Fruit fly (Drosophila melanogaster) whole organism, adult: Measurements from ENCODE around the gene CG13679.

Source experiments
- CG11617 ChIP-seq: fragments of 200-800 bp; sonication (Bioruptor generic); optimal IDR thresholded peaks from 2 replicates; lab custom pipeline; 2017; ENCODE audit warnings: mild to moderate bottlenecking, missing biosample characterization, missing genetic modification reagents, missing genetic modification characterization
- CG12768 ChIP-seq: fragments of 200-800 bp; sonication (Bioruptor generic); optimal IDR thresholded peaks from 2 replicates; lab custom pipeline; 2017; ENCODE audit warnings: missing biosample characterization, missing genetic modification characterization, mild to moderate bottlenecking, moderate library complexity, missing genetic modification reagents
- CG14711 ChIP-seq: fragments of 200-800 bp; sonication (Bioruptor generic); optimal IDR thresholded peaks from 2 replicates; lab custom pipeline; 2018; ENCODE audit warnings: missing biosample characterization, mild to moderate bottlenecking, missing genetic modification characterization, moderate library complexity
- CG1620 ChIP-seq: fragments of 200-800 bp; sonication (Bioruptor generic); optimal IDR thresholded peaks from 2 replicates; lab custom pipeline; 2016; ENCODE audit warnings: missing biosample characterization, missing genetic modification characterization
- CG33017 ChIP-seq: fragments of 200-800 bp; sonication (Bioruptor generic); optimal IDR thresholded peaks from 2 replicates; lab custom pipeline; 2018; ENCODE audit warnings: missing biosample characterization, mild to moderate bottlenecking, missing genetic modification characterization, moderate library complexity
- CG5204 ChIP-seq: fragments of 200-800 bp; sonication (Bioruptor generic); optimal IDR thresholded peaks from 2 replicates; lab custom pipeline; 2016; ENCODE audit warnings: missing biosample characterization, missing genetic modification characterization
- CG7045 ChIP-seq: fragments of 200-800 bp; sonication (Bioruptor generic); optimal IDR thresholded peaks from 2 replicates; lab custom pipeline; 2017; ENCODE audit warnings: missing biosample characterization, mild to moderate bottlenecking, missing genetic modification characterization
- CG7101 ChIP-seq: fragments of 200-800 bp; sonication (Bioruptor generic); optimal IDR thresholded peaks from 2 replicates; lab custom pipeline; 2018; ENCODE audit warnings: missing biosample characterization, mild to moderate bottlenecking, missing genetic modification characterization, moderate library complexity
- Clk ChIP-seq: fragments of 200-800 bp; sonication (Bioruptor generic); optimal IDR thresholded peaks from 2 replicates; lab custom pipeline; 2017; ENCODE audit warnings: missing biosample characterization, missing genetic modification characterization
- Crg-1 ChIP-seq: fragments of 200-800 bp; sonication (Bioruptor generic); optimal IDR thresholded peaks from 2 replicates; lab custom pipeline; 2016; ENCODE audit warnings: missing biosample characterization, missing genetic modification characterization
- Hr96 ChIP-seq: fragments of 200-800 bp; sonication (Bioruptor generic); optimal IDR thresholded peaks from 2 replicates; lab custom pipeline; 2016; ENCODE audit warnings: missing biosample characterization, missing genetic modification characterization
- Mnt ChIP-seq: fragments of 200-800 bp; sonication (Bioruptor generic); optimal IDR thresholded peaks from 2 replicates; lab custom pipeline; 2016; ENCODE audit warnings: missing biosample characterization, mild to moderate bottlenecking, missing genetic modification characterization
- bab1 ChIP-seq: fragments of 200-800 bp; sonication (Bioruptor generic); optimal IDR thresholded peaks from 3 replicates; lab custom pipeline; 2019; ENCODE audit warnings: missing biosample characterization, mild to moderate bottlenecking, missing genetic modification characterization, moderate library complexity
- cic ChIP-seq: fragments of 200-800 bp; sonication (Bioruptor generic); optimal IDR thresholded peaks from 2 replicates; lab custom pipeline; 2017; ENCODE audit warnings: missing biosample characterization, mild to moderate bottlenecking, missing genetic modification characterization, moderate library complexity
- cnc ChIP-seq, 2 experiments: fragments of >200 bp; optimal IDR thresholded peaks; 2 replicates each; lab custom pipeline; 2017
- kay ChIP-seq: fragments of 200-800 bp; sonication (Bioruptor generic); peaks from one replicate; lab custom pipeline; 2016; ENCODE audit warnings: missing biosample characterization, missing genetic modification characterization, borderline replicate concordance
- ovo ChIP-seq: fragments of 200-800 bp; sonication (Bioruptor generic); optimal IDR thresholded peaks from 2 replicates; lab custom pipeline; 2016; ENCODE audit warnings: missing biosample characterization, missing genetic modification characterization
- pad ChIP-seq: fragments of 200-800 bp; sonication (Bioruptor generic); optimal IDR thresholded peaks from 3 replicates; lab custom pipeline; 2017; ENCODE audit warnings: missing biosample characterization, missing genetic modification characterization, mild to moderate bottlenecking, moderate library complexity, missing genetic modification reagents
- tj ChIP-seq: fragments of 200-800 bp; sonication (Bioruptor generic); optimal IDR thresholded peaks from 3 replicates; lab custom pipeline; 2017; ENCODE audit warnings: missing biosample characterization, mild to moderate bottlenecking, missing genetic modification characterization, moderate library complexity
- toe ChIP-seq: fragments of 200-800 bp; sonication (Bioruptor generic); optimal IDR thresholded peaks from 2 replicates; lab custom pipeline; 2016; ENCODE audit warnings: missing biosample characterization, missing genetic modification characterization

Gene CG13679

dm6 chr3L:8185263-8186227 lies 17.0 kb upstream of the CG13679 start:
- TF ChIP-seq tj (peak; percentile 55), cic (GFP tag; lab: Kevin White, UChicago) (peak; percentile 94), CG33017 (tag; lab: Kevin White, UChicago) (peak; percentile 60), CG7101 (tag; lab: Kevin White, UChicago) (peak; percentile 40), CG11617 (GFP tag; lab: Kevin White, UChicago) (peak; percentile 81), bab1 (GFP tag; lab: Kevin White, UChicago) (peak; percentile 5), CG14711 (tag; lab: Kevin White, UChicago) (peak; percentile 20), Clk (GFP tag; lab: Kevin White, UChicago) (peak; percentile 15), kay (GFP tag; lab: Kevin White, UChicago) (no peak), CG1620 (GFP tag; lab: Kevin White, UChicago) (peak; percentile 28), CG5204 (GFP tag; lab: Kevin White, UChicago) (no peak), CG7045 (GFP tag; lab: Kevin White, UChicago) (peak; percentile 27), CG12768 (GFP tag; lab: Kevin White, UChicago) (peak; percentile 70), pad (GFP tag; lab: Kevin White, UChicago) (peak; percentile 20), cnc (optimal IDR thresholded peaks at IDR 0.05; lab: Kevin White, UChicago) (no peak), toe (GFP tag; lab: Kevin White, UChicago) (no peak), Mnt (GFP tag; lab: Kevin White, UChicago) (peak; percentile 37), Crg-1 (peak; percentile 24), Hr96 (GFP tag; lab: Kevin White, UChicago) (peak; percentile 73), ovo (no peak)

dm6 chr3L:8186627-8187396 lies 15.8 kb upstream of the CG13679 start, which contains the start of the genes ERR and Atg18a:
Gene ERR (minus strand): TSS chr3L:8186671.
Gene Atg18a (plus strand): TSS chr3L:8186857.
- TF ChIP-seq CG7045 (GFP tag; lab: Kevin White, UChicago) (peak; percentile 89), cnc (optimal IDR thresholded peaks at IDR 0.05; lab: Kevin White, UChicago) (no peak), bab1 (GFP tag; lab: Kevin White, UChicago) (peak; percentile 89), CG33017 (tag; lab: Kevin White, UChicago) (peak; percentile 83), kay (GFP tag; lab: Kevin White, UChicago) (peak; percentile 65), Mnt (GFP tag; lab: Kevin White, UChicago) (peak; percentile 88), Crg-1 (peak; percentile 87), cic (GFP tag; lab: Kevin White, UChicago) (peak; percentile 76), CG11617 (GFP tag; lab: Kevin White, UChicago) (peak; percentile 89), toe (GFP tag; lab: Kevin White, UChicago) (peak; percentile 96), CG5204 (GFP tag; lab: Kevin White, UChicago) (no peak), CG7101 (tag; lab: Kevin White, UChicago) (peak; percentile 90), pad (GFP tag; lab: Kevin White, UChicago) (peak; percentile 84), tj (peak; percentile 68), CG1620 (GFP tag; lab: Kevin White, UChicago) (peak; percentile 96), CG14711 (tag; lab: Kevin White, UChicago) (peak; percentile 82), Clk (GFP tag; lab: Kevin White, UChicago) (peak; percentile 93), ovo (peak; percentile 86), Hr96 (GFP tag; lab: Kevin White, UChicago) (peak; percentile 92), CG12768 (GFP tag; lab: Kevin White, UChicago) (peak; percentile 88)

- TF ChIP-seq Mnt (GFP tag; lab: Kevin White, UChicago) (no peak), kay (GFP tag; lab: Kevin White, UChicago) (no peak), Hr96 (GFP tag; lab: Kevin White, UChicago) (no peak), CG11617 (GFP tag; lab: Kevin White, UChicago) (no peak), CG33017 (tag; lab: Kevin White, UChicago) (no peak), CG14711 (tag; lab: Kevin White, UChicago) (no peak), ovo (no peak), pad (GFP tag; lab: Kevin White, UChicago) (no peak)
Observed at dm6 chr3L:8187397-8187811, 15.2 kb upstream of the CG13679 start.

- TF ChIP-seq CG7101 (tag; lab: Kevin White, UChicago) (no peak), CG33017 (tag; lab: Kevin White, UChicago) (no peak), CG1620 (GFP tag; lab: Kevin White, UChicago) (no peak), tj (no peak), toe (GFP tag; lab: Kevin White, UChicago) (no peak), CG11617 (GFP tag; lab: Kevin White, UChicago) (no peak), CG12768 (GFP tag; lab: Kevin White, UChicago) (no peak), CG5204 (GFP tag; lab: Kevin White, UChicago) (no peak), pad (GFP tag; lab: Kevin White, UChicago) (no peak), Mnt (GFP tag; lab: Kevin White, UChicago) (no peak), Clk (GFP tag; lab: Kevin White, UChicago) (no peak), CG14711 (tag; lab: Kevin White, UChicago) (no peak), Hr96 (GFP tag; lab: Kevin White, UChicago) (no peak)
Observed at dm6 chr3L:8189234-8189633, 13.4 kb upstream of the CG13679 start.
